Fruit fly (Drosophila melanogaster) whole organism, embryonic: ENCODE measurements around the gene Hr78.

ENCODE experiments used
- Abd-B ChIP-seq: fragments of 200-800 bp; sonication (Bioruptor generic); optimal IDR thresholded peaks from 2 replicates; lab custom pipeline; 2018; ENCODE audit warnings: missing biosample characterization, mild to moderate bottlenecking, missing genetic modification characterization, moderate library complexity
- CG10565 ChIP-seq: fragments of 200-800 bp; sonication (Bioruptor generic); optimal IDR thresholded peaks from 3 replicates; lab custom pipeline; 2016; ENCODE audit warnings: missing biosample characterization, mild to moderate bottlenecking, missing genetic modification characterization
- CG11398 ChIP-seq: fragments of 200-800 bp; sonication (Bioruptor generic); optimal IDR thresholded peaks from 2 replicates; lab custom pipeline; 2016; ENCODE audit warnings: missing biosample characterization, missing genetic modification characterization
- CG11504 ChIP-seq: fragments of 200-800 bp; sonication (Bioruptor generic); optimal IDR thresholded peaks from 3 replicates; lab custom pipeline; 2019; ENCODE audit warnings: missing biosample characterization, mild to moderate bottlenecking, missing genetic modification characterization, moderate library complexity
- CG12744 ChIP-seq: fragments of 200-800 bp; sonication (Bioruptor generic); optimal IDR thresholded peaks from 2 replicates; lab custom pipeline; 2016; ENCODE audit warnings: missing biosample characterization, missing genetic modification characterization
- CG12769 ChIP-seq: fragments of 200-800 bp; sonication (Bioruptor generic); optimal IDR thresholded peaks from 2 replicates; lab custom pipeline; 2019; ENCODE audit warnings: missing biosample characterization, mild to moderate bottlenecking, missing genetic modification characterization, moderate library complexity
- CG12942 ChIP-seq: fragments of 200-800 bp; sonication (Bioruptor generic); optimal IDR thresholded peaks from 3 replicates; lab custom pipeline; 2016; ENCODE audit warnings: missing biosample characterization, missing genetic modification characterization
- CG13123 ChIP-seq: fragments of 200-800 bp; sonication (Bioruptor generic); optimal IDR thresholded peaks from 2 replicates; lab custom pipeline; 2016; ENCODE audit warnings: missing biosample characterization, missing genetic modification characterization
- CG14014 ChIP-seq: fragments of 200-800 bp; sonication (Bioruptor generic); IDR thresholded peaks from 2 replicates; pipeline ENCODE4 v1.3.6; 2022; ENCODE audit warnings: missing biosample characterization, missing genetic modification characterization
- CG14441 ChIP-seq: fragments of 200-800 bp; sonication (Bioruptor generic); IDR thresholded peaks from 2 replicates; pipeline ENCODE4 v1.3.6; 2022; ENCODE audit warnings: missing biosample characterization, missing genetic modification characterization
- CG18599 ChIP-seq: fragments of 200-800 bp; sonication (Bioruptor generic); optimal IDR thresholded peaks from 3 replicates; lab custom pipeline; 2017; ENCODE audit warnings: missing biosample characterization, missing genetic modification characterization, mild to moderate bottlenecking, moderate library complexity, missing genetic modification reagents
- CG2875 ChIP-seq: fragments of 200-800 bp; sonication (Bioruptor generic); optimal IDR thresholded peaks from 2 replicates; lab custom pipeline; 2017; ENCODE audit warnings: missing biosample characterization, mild to moderate bottlenecking, missing genetic modification characterization, missing genetic modification reagents
- CG32772 ChIP-seq: fragments of 200-800 bp; sonication (Bioruptor generic); IDR thresholded peaks from 2 replicates; pipeline ENCODE4 v1.3.6; 2022; ENCODE audit warnings: missing biosample characterization, missing genetic modification characterization
- CG3726 ChIP-seq: fragments of 200-800 bp; sonication (Bioruptor generic); IDR thresholded peaks from 3 replicates; pipeline ENCODE4, ENCODE4 v1.3.6; 2022; ENCODE audit warnings: missing biosample characterization, missing genetic modification characterization
- CG4360 ChIP-seq: fragments of 200-800 bp; sonication (Bioruptor generic); IDR thresholded peaks from 2 replicates; pipeline ENCODE4 v1.3.6; 2022; ENCODE audit warnings: missing biosample characterization, missing genetic modification characterization
- CG6689 ChIP-seq: fragments of 200-800 bp; sonication (Bioruptor generic); IDR thresholded peaks from 2 replicates; pipeline ENCODE4 v1.3.6; 2022; ENCODE audit warnings: missing biosample characterization, missing genetic modification characterization
- CG7271 ChIP-seq: fragments of 200-800 bp; sonication (Bioruptor generic); optimal IDR thresholded peaks from 2 replicates; lab custom pipeline; 2018; ENCODE audit warnings: missing biosample characterization, mild to moderate bottlenecking, missing genetic modification characterization, moderate library complexity
- CG7372 ChIP-seq: fragments of 200-800 bp; sonication (Bioruptor generic); IDR thresholded peaks from 2 replicates; pipeline ENCODE4 v1.3.6; 2022; ENCODE audit warnings: missing biosample characterization, missing genetic modification characterization
- CG8290 ChIP-seq, 3 experiments: fragments of 200-800 bp; sonication (Bioruptor generic); optimal IDR thresholded peaks; 2 replicates each; lab custom pipeline; 2016 to 2019; ENCODE audit warnings: missing biosample characterization in 3 of 3, missing genetic modification characterization in 3 of 3, mild to moderate bottlenecking in 2 of 3, moderate library complexity in 1 of 3
- CG8944 ChIP-seq: fragments of 200-800 bp; sonication (Bioruptor generic); optimal IDR thresholded peaks from 3 replicates; lab custom pipeline; 2016; ENCODE audit warnings: missing biosample characterization, missing genetic modification characterization
- Deaf1 ChIP-seq: fragments of 200-800 bp; optimal IDR thresholded peaks from 3 replicates; lab custom pipeline; 2019; ENCODE audit warnings: missing biosample characterization, mild to moderate bottlenecking, missing genetic modification characterization, moderate library complexity
- HHEX ChIP-seq: fragments of 200-800 bp; sonication (Bioruptor generic); optimal IDR thresholded peaks from 3 replicates; lab custom pipeline; 2017; ENCODE audit warnings: missing biosample characterization, mild to moderate bottlenecking, missing genetic modification characterization, missing genetic modification reagents
- Nf-YB ChIP-seq: fragments of 200-800 bp; sonication (Bioruptor generic); optimal IDR thresholded peaks from 3 replicates; lab custom pipeline; 2019; ENCODE audit warnings: missing biosample characterization, mild to moderate bottlenecking, missing genetic modification characterization, moderate library complexity
- Sin3A ChIP-seq: fragments of >200 bp; optimal IDR thresholded peaks from 2 replicates; lab custom pipeline; 2018
- Sry-δ ChIP-seq: fragments of 200-800 bp; sonication (Bioruptor generic); optimal IDR thresholded peaks from 2 replicates; lab custom pipeline; 2016; ENCODE audit warnings: missing biosample characterization, missing genetic modification characterization
- TFAM ChIP-seq: fragments of 200-800 bp; sonication (Bioruptor generic); optimal IDR thresholded peaks from 2 replicates; lab custom pipeline; 2017; ENCODE audit warnings: missing biosample characterization, missing genetic modification characterization, inconsistent platforms
- Xrp1 ChIP-seq: fragments of 200-800 bp; sonication (Bioruptor generic); IDR thresholded peaks from 2 replicates; pipeline ENCODE4 v1.3.6; 2022; ENCODE audit warnings: missing biosample characterization, missing genetic modification characterization
- abd-A ChIP-seq: fragments of 200-800 bp; sonication (Bioruptor generic); optimal IDR thresholded peaks from 3 replicates; lab custom pipeline; 2019; ENCODE audit warnings: missing biosample characterization, mild to moderate bottlenecking, missing genetic modification characterization, moderate library complexity
- ac ChIP-seq: fragments of 200-800 bp; sonication (Bioruptor generic); optimal IDR thresholded peaks from 3 replicates; lab custom pipeline; 2017; ENCODE audit warnings: missing biosample characterization, mild to moderate bottlenecking, missing genetic modification characterization
- az2 ChIP-seq: fragments of 200-800 bp; sonication (Bioruptor generic); optimal IDR thresholded peaks from 3 replicates; lab custom pipeline; 2016; ENCODE audit warnings: missing biosample characterization, missing genetic modification characterization
- da ChIP-seq: fragments of 200-800 bp; sonication (Bioruptor generic); optimal IDR thresholded peaks from 2 replicates; lab custom pipeline; 2016; ENCODE audit warnings: missing biosample characterization, missing genetic modification characterization
- dm ChIP-seq: fragments of 200-800 bp; sonication (Bioruptor generic); optimal IDR thresholded peaks from 3 replicates; lab custom pipeline; 2016; ENCODE audit warnings: missing biosample characterization, missing genetic modification characterization
- dmrt11E ChIP-seq: fragments of 200-800 bp; sonication (Bioruptor generic); optimal IDR thresholded peaks from 3 replicates; lab custom pipeline; 2018; ENCODE audit warnings: missing biosample characterization, mild to moderate bottlenecking, missing genetic modification characterization, moderate library complexity
- ems ChIP-seq: fragments of 200-800 bp; sonication (Bioruptor generic); optimal IDR thresholded peaks from 3 replicates; lab custom pipeline; 2016; ENCODE audit warnings: missing biosample characterization, missing genetic modification characterization
- gem ChIP-seq: fragments of 200-800 bp; sonication (Bioruptor generic); optimal IDR thresholded peaks from 2 replicates; lab custom pipeline; 2019; ENCODE audit warnings: missing biosample characterization, mild to moderate bottlenecking, missing genetic modification characterization, moderate library complexity
- gsb ChIP-seq: fragments of 200-800 bp; sonication (Bioruptor generic); IDR thresholded peaks from 2 replicates; pipeline ENCODE4 v1.3.6; 2022; ENCODE audit warnings: missing biosample characterization, missing genetic modification characterization
- mld ChIP-seq: fragments of 200-800 bp; sonication (Bioruptor generic); IDR thresholded peaks from 3 replicates; pipeline ENCODE4 v1.3.6; 2022; ENCODE audit warnings: missing biosample characterization, missing genetic modification characterization; ENCODE audit not compliant: partially characterized antibody
- nau ChIP-seq: fragments of 200-800 bp; sonication (Bioruptor generic); optimal IDR thresholded peaks from 3 replicates; lab custom pipeline; 2017; ENCODE audit warnings: missing biosample characterization, mild to moderate bottlenecking, missing genetic modification characterization, missing genetic modification reagents
- oc ChIP-seq: fragments of 200-800 bp; sonication (Bioruptor generic); optimal IDR thresholded peaks from 2 replicates; lab custom pipeline; 2018; ENCODE audit warnings: missing biosample characterization, mild to moderate bottlenecking, missing genetic modification characterization, moderate library complexity
- pan ChIP-seq, 4 experiments: fragments of >200 bp in 3 of 4; fragments of 200-800 bp in 1 of 4; sonication (Bioruptor generic) in 1 of 4; optimal IDR thresholded peaks in 3 of 4; IDR thresholded peaks in 1 of 4; 2 replicates each; pipeline versions ENCODE4 v1.3.6 to Lab custom; 2017 to 2022; ENCODE audit warnings: missing biosample characterization in 2 of 4, missing genetic modification characterization in 2 of 4, mixed read lengths in 1 of 4
- ranshi ChIP-seq: fragments of 200-800 bp; sonication (Bioruptor generic); IDR thresholded peaks from 2 replicates; pipeline ENCODE4 v1.3.6; 2022; ENCODE audit warnings: missing biosample characterization, missing genetic modification characterization
- run ChIP-seq: fragments of 200-800 bp; sonication (Bioruptor generic); optimal IDR thresholded peaks from 3 replicates; lab custom pipeline; 2018; ENCODE audit warnings: missing biosample characterization, mild to moderate bottlenecking, missing genetic modification characterization
- sisA ChIP-seq: fragments of 200-800 bp; sonication (Bioruptor generic); IDR thresholded peaks from 2 replicates; pipeline ENCODE4 v1.3.6; 2022; ENCODE audit warnings: missing biosample characterization, missing genetic modification characterization
- slou ChIP-seq: fragments of 200-800 bp; sonication (Bioruptor generic); optimal IDR thresholded peaks from 3 replicates; lab custom pipeline; 2016; ENCODE audit warnings: missing biosample characterization, missing genetic modification characterization
- stc ChIP-seq: fragments of 200-800 bp; sonication (Bioruptor generic); IDR thresholded peaks from 2 replicates; pipeline ENCODE4 v1.3.6; 2022; ENCODE audit warnings: missing biosample characterization, missing genetic modification characterization
- trem ChIP-seq: fragments of 200-800 bp; optimal IDR thresholded peaks from 3 replicates; lab custom pipeline; 2019; ENCODE audit warnings: missing biosample characterization, mild to moderate bottlenecking, missing genetic modification characterization, moderate library complexity
- trh ChIP-seq: fragments of 200-800 bp; sonication (Bioruptor generic); optimal IDR thresholded peaks from 2 replicates; lab custom pipeline; 2016; ENCODE audit warnings: missing biosample characterization, missing genetic modification characterization
- tup ChIP-seq: fragments of 200-800 bp; sonication (Bioruptor generic); optimal IDR thresholded peaks from 2 replicates; lab custom pipeline; 2016; ENCODE audit warnings: missing biosample characterization, mild to moderate bottlenecking, missing genetic modification characterization, moderate library complexity
- vvl ChIP-seq: fragments of 200-800 bp; sonication (Bioruptor generic); IDR thresholded peaks from 2 replicates; pipeline ENCODE4 v1.3.6; 2022; ENCODE audit warnings: missing biosample characterization, missing genetic modification characterization

The Hr78 gene

DNA sequence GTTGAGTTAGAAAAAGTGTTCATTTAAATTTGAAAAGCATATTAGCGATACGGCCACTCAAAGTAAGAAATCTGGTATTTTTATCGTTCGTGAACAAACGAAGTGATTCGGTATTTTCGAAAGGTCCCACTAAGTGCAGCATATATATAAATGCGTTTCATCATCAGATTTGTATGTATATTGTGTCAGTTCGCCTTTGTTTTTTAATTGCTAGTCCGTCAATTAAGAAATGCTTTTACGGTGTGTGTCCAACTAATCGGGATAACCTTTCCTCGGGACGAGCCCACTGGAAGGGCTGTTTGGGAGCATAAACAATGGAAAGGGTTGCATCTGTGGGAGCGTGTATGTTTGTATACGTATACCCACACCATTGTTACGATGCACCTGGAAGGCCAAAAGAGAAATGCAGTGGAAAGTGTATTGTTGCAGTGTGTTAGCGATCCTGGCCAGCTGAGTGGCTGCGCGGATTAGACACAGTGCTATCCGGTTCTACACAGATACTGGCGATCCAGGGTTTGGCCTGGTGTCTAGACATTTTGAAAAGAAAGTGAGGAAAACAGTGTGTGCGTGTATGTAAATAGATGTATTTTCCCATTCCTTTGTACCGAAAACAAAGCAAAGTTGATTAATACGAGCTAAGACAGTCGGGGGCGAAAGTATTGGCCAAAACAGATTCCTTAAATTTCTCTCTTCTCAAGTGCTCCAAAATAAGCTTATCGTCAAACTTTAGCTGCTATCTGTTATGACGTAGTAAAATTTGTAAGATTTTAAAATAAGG, 26.0 kb upstream of the Hr78 start, which contains the start of gene CG7611 (continued):
- TF ChIP-seq nau (GFP tag; lab: Kevin White, UChicago) (no peak), ems (GFP tag; lab: Kevin White, UChicago) (no peak), CG11398 (no peak), tup (GFP tag; lab: Kevin White, UChicago) (no peak), HHEX (no peak), CG7372 (GFP tag; lab: Robert Waterston, UW) (no peak), CG11504 (no peak), CG14441 (no peak), Xrp1 (GFP tag; lab: Robert Waterston, UW) (no peak), CG18599 (GFP tag; lab: Kevin White, UChicago) (no peak), CG14014 (no peak), Sin3A (lab: Kevin White, UChicago) (no peak), abd-A (tag; lab: Kevin White, UChicago) (no peak), sisA (no peak), Sry-δ (GFP tag; lab: Kevin White, UChicago) (no peak), CG12942 (GFP tag; lab: Kevin White, UChicago) (no peak), slou (no peak), CG32772 (no peak), dm (GFP tag; lab: Kevin White, UChicago) (no peak), trh (GFP tag; lab: Kevin White, UChicago) (no peak), CG8944 (GFP tag; lab: Kevin White, UChicago) (no peak), CG6689 (GFP tag; lab: Robert Waterston, UW) (no peak), pan (optimal IDR thresholded peaks at IDR 0.05; lab: Kevin White, UChicago) (no peak), pan (GFP tag; optimal IDR thresholded peaks at IDR 0.05 in 1 of 2, IDR thresholded peaks at IDR 0.05 in 1 of 2) (no peak), gsb (GFP tag; lab: Robert Waterston, UW) (no peak), Deaf1 (tag; lab: Kevin White, UChicago) (no peak), CG12769 (tag; lab: Kevin White, UChicago) (no peak), CG3726 (GFP tag; lab: Robert Waterston, UW) (no peak), CG4360 (GFP tag; lab: Robert Waterston, UW) (no peak), stc (GFP tag; lab: Robert Waterston, UW) (0 out of 2 replicates have a peak, but pooled peaks have one; percentile 4), CG8290 (GFP tag; optimal IDR thresholded peaks at IDR 0.05; lab: Kevin White, UChicago) (no peak), CG8290 (tag; optimal IDR thresholded peaks at IDR 0.05; lab: Kevin White, UChicago) (no peak), da (GFP tag; lab: Kevin White, UChicago) (no peak), Abd-B (GFP tag; lab: Kevin White, UChicago) (no peak), mld (GFP tag; lab: Robert Waterston, UW) (no peak), CG12744 (GFP tag; lab: Kevin White, UChicago) (no peak), ac (GFP tag; lab: Kevin White, UChicago) (no peak), dmrt11E (tag; lab: Kevin White, UChicago) (no peak), CG2875 (GFP tag; lab: Kevin White, UChicago) (no peak), oc (no peak), CG7271 (tag; lab: Kevin White, UChicago) (no peak), run (tag; lab: Kevin White, UChicago) (no peak), ranshi (no peak), vvl (no peak), TFAM (GFP tag; lab: Kevin White, UChicago) (no peak), trem (tag; lab: Kevin White, UChicago) (peak; percentile 52), CG13123 (GFP tag; lab: Kevin White, UChicago) (no peak), gem (no peak), az2 (GFP tag; lab: Kevin White, UChicago) (no peak), Nf-YB (GFP tag; lab: Kevin White, UChicago) (no peak), CG10565 (GFP tag; lab: Kevin White, UChicago) (no peak)
